Worm (Caenorhabditis elegans) whole organism, L3 larva: ENCODE data around the gene gst-29.

ENCODE experiments used
- ceh-16 ChIP-seq: sonication (generic microtip); optimal IDR thresholded peaks from 2 replicates; lab custom pipeline; 2017; ENCODE audit warnings: missing biosample characterization, missing genetic modification characterization
- ceh-28 ChIP-seq: fragments of 150-350 bp; optimal IDR thresholded peaks from 2 replicates; lab custom pipeline; 2014; ENCODE audit warnings: missing biosample characterization, missing genetic modification reagents, missing genetic modification characterization
- ceh-82 ChIP-seq: fragments of 150-350 bp; optimal IDR thresholded peaks from 2 replicates; lab custom pipeline; 2014; ENCODE audit warnings: missing biosample characterization, missing genetic modification characterization
- ceh-9 ChIP-seq: sonication (generic microtip); optimal IDR thresholded peaks from 2 replicates; lab custom pipeline; 2018; ENCODE audit warnings: missing biosample characterization, missing genetic modification characterization
- daf-12 ChIP-seq: fragments of 150-350 bp; optimal IDR thresholded peaks from 2 replicates; lab custom pipeline; 2014; ENCODE audit warnings: missing biosample characterization, missing genetic modification reagents, missing genetic modification characterization
- egl-27 ChIP-seq: sonication (generic microtip); optimal IDR thresholded peaks from 4 replicates; lab custom pipeline; 2017; ENCODE audit warnings: missing biosample characterization, missing genetic modification reagents, missing genetic modification characterization
- egl-5 ChIP-seq: fragments of 150-350 bp; optimal IDR thresholded peaks from 2 replicates; lab custom pipeline; 2017; ENCODE audit warnings: missing biosample characterization, missing genetic modification reagents, missing genetic modification characterization, inconsistent platforms
- elt-1 ChIP-seq: fragments of 150-350 bp; optimal IDR thresholded peaks from 2 replicates; lab custom pipeline; 2014; ENCODE audit warnings: missing biosample characterization, missing genetic modification characterization
- elt-2 ChIP-seq: sonication (generic microtip); optimal IDR thresholded peaks from 2 replicates; lab custom pipeline; 2016; ENCODE audit warnings: missing genetic modification reagents, mild to moderate bottlenecking, missing genetic modification characterization, missing compliant biosample characterization
- elt-3 ChIP-seq, 3 experiments: fragments of 150-350 bp in 1 of 3; sonication (generic microtip) in 2 of 3; optimal IDR thresholded peaks; 2 replicates in 2 of 3; 4 replicates in 1 of 3; lab custom pipeline; 2014 to 2017; ENCODE audit warnings: missing biosample characterization in 3 of 3, missing genetic modification characterization in 3 of 3
- eor-1 ChIP-seq, 2 experiments: fragments of 150-350 bp; optimal IDR thresholded peaks; 2 replicates each; lab custom pipeline; 2014 to 2018; ENCODE audit warnings: missing biosample characterization in 2 of 2, missing genetic modification characterization in 2 of 2
- fkh-10 ChIP-seq: sonication (generic microtip); optimal IDR thresholded peaks from 2 replicates; lab custom pipeline; 2017; ENCODE audit warnings: missing biosample characterization, missing genetic modification reagents, missing genetic modification characterization
- fkh-2 ChIP-seq: fragments of 150-350 bp; optimal IDR thresholded peaks from 2 replicates; lab custom pipeline; 2014; ENCODE audit warnings: missing biosample characterization, missing genetic modification reagents, missing genetic modification characterization
- fos-1 ChIP-seq: fragments of 150-350 bp; optimal IDR thresholded peaks from 2 replicates; lab custom pipeline; 2014; ENCODE audit warnings: missing biosample characterization, missing genetic modification characterization
- hmg-11 ChIP-seq: sonication (generic microtip); optimal IDR thresholded peaks from 2 replicates; lab custom pipeline; 2016; ENCODE audit warnings: missing genetic modification characterization, missing compliant biosample characterization
- jun-1 ChIP-seq: fragments of 150-350 bp; optimal IDR thresholded peaks from 2 replicates; lab custom pipeline; 2014; ENCODE audit warnings: missing biosample characterization, missing genetic modification reagents, missing genetic modification characterization
- lin-39 ChIP-seq: fragments of 150-350 bp; optimal IDR thresholded peaks from 2 replicates; lab custom pipeline; 2018; ENCODE audit warnings: missing biosample characterization, missing genetic modification reagents, missing genetic modification characterization
- lsy-12 ChIP-seq: sonication (generic microtip); optimal IDR thresholded peaks from 2 replicates; lab custom pipeline; 2016; ENCODE audit warnings: mild to moderate bottlenecking, missing genetic modification characterization, missing compliant biosample characterization
- mml-1 ChIP-seq: fragments of 150-350 bp; sonication (generic microtip); optimal IDR thresholded peaks from 3 replicates; lab custom pipeline; 2014; ENCODE audit warnings: missing biosample characterization, missing genetic modification characterization
- nhr-11 ChIP-seq: fragments of 150-350 bp; optimal IDR thresholded peaks from 2 replicates; lab custom pipeline; 2014; ENCODE audit warnings: missing biosample characterization, missing genetic modification characterization
- nhr-23 ChIP-seq: fragments of 150-350 bp; optimal IDR thresholded peaks from 2 replicates; lab custom pipeline; 2014; ENCODE audit warnings: missing biosample characterization, missing genetic modification reagents, missing genetic modification characterization
- nhr-25 ChIP-seq: sonication (generic microtip); optimal IDR thresholded peaks from 2 replicates; lab custom pipeline; 2017; ENCODE audit warnings: missing biosample characterization, missing genetic modification characterization
- nhr-43 ChIP-seq: sonication (generic microtip); optimal IDR thresholded peaks from 2 replicates; lab custom pipeline; 2016; ENCODE audit warnings: mild to moderate bottlenecking, missing genetic modification characterization, missing compliant biosample characterization; ENCODE audit not compliant: poor library complexity, severe bottlenecking
- nhr-67 ChIP-seq: fragments of 150-350 bp; optimal IDR thresholded peaks from 2 replicates; lab custom pipeline; 2014; ENCODE audit warnings: missing biosample characterization, missing genetic modification characterization
- nhr-76 ChIP-seq: fragments of 150-350 bp; sonication (generic microtip); optimal IDR thresholded peaks from 5 replicates; lab custom pipeline; 2014; ENCODE audit warnings: missing biosample characterization, missing genetic modification characterization
- nhr-77 ChIP-seq: fragments of 150-350 bp; optimal IDR thresholded peaks from 2 replicates; lab custom pipeline; 2014; ENCODE audit warnings: missing biosample characterization, missing genetic modification characterization
- pha-4 ChIP-seq: fragments of 150-350 bp; optimal IDR thresholded peaks from 2 replicates; lab custom pipeline; 2014; ENCODE audit warnings: missing biosample characterization, missing genetic modification reagents, missing genetic modification characterization
- sea-2 ChIP-seq: fragments of 150-350 bp; sonication (generic microtip); optimal IDR thresholded peaks from 4 replicates; lab custom pipeline; 2014; ENCODE audit warnings: missing biosample characterization, missing genetic modification reagents, missing genetic modification characterization
- snpc-4 ChIP-seq: fragments of 150-350 bp; optimal IDR thresholded peaks from 2 replicates; lab custom pipeline; 2014; ENCODE audit warnings: missing biosample characterization, missing genetic modification characterization
- unc-62 ChIP-seq: fragments of 150-350 bp; sonication (generic microtip); optimal IDR thresholded peaks from 4 replicates; lab custom pipeline; 2014; ENCODE audit warnings: missing biosample characterization, missing genetic modification reagents, missing genetic modification characterization
- zag-1 ChIP-seq: fragments of 150-350 bp; optimal IDR thresholded peaks from 2 replicates; lab custom pipeline; 2014; ENCODE audit warnings: missing biosample characterization, missing genetic modification characterization
- ztf-11 ChIP-seq: fragments of 150-350 bp; optimal IDR thresholded peaks from 2 replicates; lab custom pipeline; 2014; ENCODE audit warnings: missing biosample characterization, missing genetic modification characterization

Gene gst-29

ce11 chrII:15164453-15164852, 5.2 kb downstream of the gst-29 start, which contains the start of gene gst-26:
Gene gst-26 (minus strand): TSS chrII:15164553.
- TF ChIP-seq elt-2 (tag; lab: Kevin White, UChicago) (peak; percentile 26), lsy-12 (tag; lab: Kevin White, UChicago) (no peak), pha-4 (tag; lab: Kevin White, UChicago) (no peak)
- TF ChIP-seq, all 47 proteins: peak for 1

ce11 chrII:15158364-15158763, 11.3 kb downstream of the gst-29 start:
- no peak for TF ChIP-seq lin-39 (tag; lab: Kevin White, UChicago)
- no peak for TF ChIP-seq elt-2 (tag; lab: Kevin White, UChicago)
- no peak for TF ChIP-seq mml-1 (tag; lab: Kevin White, UChicago)
- no peak for TF ChIP-seq elt-3 (tag; optimal IDR thresholded peaks at IDR 0.05; lab: Kevin White, UChicago)
- TF ChIP-seq nhr-43, result no peak
- no peak for TF ChIP-seq nhr-23 (tag; lab: Kevin White, UChicago)
- TF ChIP-seq nhr-25 (tag; lab: Kevin White, UChicago), result no peak
- TF ChIP-seq zag-1, result no peak
- no peak for TF ChIP-seq nhr-77 (tag; lab: Kevin White, UChicago)
- TF ChIP-seq ztf-11 (tag; lab: Kevin White, UChicago), result no peak
- no peak for TF ChIP-seq nhr-76
- no peak for TF ChIP-seq fos-1 (tag; lab: Kevin White, UChicago)
- no peak for TF ChIP-seq unc-62 (GFP tag; lab: Kevin White, UChicago)
- TF ChIP-seq hmg-11 (tag; lab: Kevin White, UChicago), result no peak
- no peak for TF ChIP-seq sea-2

ce11 chrII:15157880-15158279, 11.8 kb downstream of the gst-29 start, which contains the start of gene ptr-20:
Gene ptr-20 (plus strand): TSS chrII:15158180.
- TF ChIP-seq elt-1, result no peak
- no peak for TF ChIP-seq eor-1 (tag; optimal IDR thresholded peaks at IDR 0.05; lab: Kevin White, UChicago)
- no peak for TF ChIP-seq egl-27 (tag; lab: Kevin White, UChicago)
- no peak for TF ChIP-seq jun-1 (tag; lab: Kevin White, UChicago)
- TF ChIP-seq fkh-2, result no peak
- TF ChIP-seq, all 47 proteins: peak for 0

ce11 chrII:15148442-15148841, 21.2 kb downstream of the gst-29 start:
- TF ChIP-seq fos-1 (tag; lab: Kevin White, UChicago) (no peak), nhr-77 (tag; lab: Kevin White, UChicago) (no peak), egl-5 (tag; lab: Kevin White, UChicago) (peak; percentile 61), ceh-9 (tag; lab: Kevin White, UChicago) (no peak), snpc-4 (tag; lab: Kevin White, UChicago) (no peak), lsy-12 (tag; lab: Kevin White, UChicago) (no peak), eor-1 (tag; optimal IDR thresholded peaks at IDR 0.05; lab: Kevin White, UChicago) (no peak)

ce11 chrII:15145594-15145993, 24.1 kb downstream of the gst-29 start, which contains the start of gene Y53F4B.27:
Gene Y53F4B.27 (plus strand): TSS chrII:15145894.
- TF ChIP-seq ceh-82 (tag; lab: Kevin White, UChicago) (no peak), egl-5 (tag; lab: Kevin White, UChicago) (no peak), fkh-2 (no peak), snpc-4 (tag; lab: Kevin White, UChicago) (no peak), nhr-77 (tag; lab: Kevin White, UChicago) (no peak), nhr-76 (no peak), hmg-11 (tag; lab: Kevin White, UChicago) (no peak), daf-12 (tag; lab: Kevin White, UChicago) (no peak), nhr-67 (tag; lab: Kevin White, UChicago) (no peak), egl-27 (tag; lab: Kevin White, UChicago) (no peak), nhr-11 (tag; lab: Kevin White, UChicago) (no peak), fkh-10 (GFP tag; lab: Kevin White, UChicago) (no peak), ceh-16 (tag; lab: Kevin White, UChicago) (no peak), ceh-28 (tag; lab: Kevin White, UChicago) (no peak), ztf-11 (tag; lab: Kevin White, UChicago) (no peak), fos-1 (tag; lab: Kevin White, UChicago) (no peak), elt-3 (tag; optimal IDR thresholded peaks at IDR 0.05; lab: Kevin White, UChicago) (no peak), mml-1 (tag; lab: Kevin White, UChicago) (no peak)
